Worm (Caenorhabditis elegans) whole organism, early embryonic: ENCODE measurements around the gene K04F1.8.

ENCODE experiments used
- B0310.2 ChIP-seq: sonication (generic microtip); optimal IDR thresholded peaks from 2 replicates; lab custom pipeline; 2016; ENCODE audit warnings: mild to moderate bottlenecking, missing genetic modification characterization, missing compliant biosample characterization
- ama-1 ChIP-seq: fragments of 150-350 bp; optimal IDR thresholded peaks from 2 replicates; lab custom pipeline; 2014
- flt-1 ChIP-seq: fragments of 200-800 bp; sonication (Bioruptor generic); IDR thresholded peaks from 2 replicates; pipeline ENCODE4 v1.3.6; 2022; ENCODE audit warnings: missing genetic modification characterization, missing compliant biosample characterization
- hmbx-1 ChIP-seq: sonication (generic microtip); optimal IDR thresholded peaks from 2 replicates; lab custom pipeline; 2016; ENCODE audit warnings: mild to moderate bottlenecking, missing genetic modification characterization, missing compliant biosample characterization
- pes-1 ChIP-seq: fragments of 200-800 bp; sonication (Bioruptor generic); IDR thresholded peaks from 2 replicates; pipeline ENCODE4 v1.3.6; 2022; ENCODE audit warnings: missing genetic modification reagents, missing genetic modification characterization, missing compliant biosample characterization
- scrt-1 ChIP-seq: fragments of 200-800 bp; sonication (Bioruptor generic); IDR thresholded peaks from 2 replicates; pipeline ENCODE4 v1.3.6; 2022; ENCODE audit warnings: missing genetic modification characterization, missing compliant biosample characterization
- sea-1 ChIP-seq: fragments of 200-800 bp; sonication (Bioruptor generic); conservative IDR thresholded peaks from 2 replicates; pipeline ENCODE4 v1.3.6; 2022; ENCODE audit warnings: missing genetic modification characterization, missing compliant biosample characterization
- tbx-11 ChIP-seq: fragments of 200-800 bp; sonication (Bioruptor generic); IDR thresholded peaks from 2 replicates; pipeline ENCODE4 v1.3.6; 2022; ENCODE audit warnings: missing genetic modification characterization, missing compliant biosample characterization
- tbx-37 ChIP-seq: fragments of 200-800 bp; sonication (Bioruptor generic); conservative IDR thresholded peaks from 2 replicates; pipeline ENCODE4 v1.3.6; 2022; ENCODE audit warnings: missing genetic modification reagents, missing genetic modification characterization, missing compliant biosample characterization

DNA sequence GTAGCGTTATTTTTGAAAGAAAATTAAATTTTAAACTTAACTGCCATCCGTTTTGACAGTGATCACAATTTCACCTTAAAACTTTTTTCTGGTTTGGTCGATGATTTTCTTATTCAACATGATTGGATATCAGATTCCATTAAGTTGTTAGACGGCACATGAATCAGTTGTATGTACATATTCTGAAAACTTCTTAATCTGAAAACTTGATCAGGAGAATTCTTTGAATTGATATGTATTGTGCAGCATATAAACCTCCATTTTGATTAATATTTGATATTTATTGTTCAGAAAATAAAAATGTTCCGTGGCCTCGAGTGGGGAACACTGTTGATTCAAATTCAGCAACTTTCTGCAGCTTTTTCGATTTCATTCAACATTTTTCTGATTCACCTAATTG, 27.0 kb upstream of the K04F1.8 start, which contains the start of gene str-221:
- no peak for TF ChIP-seq tbx-37
- TF ChIP-seq hmbx-1 = no peak
- TF ChIP-seq ama-1 (lab: Kevin White, UChicago) = no peak
- no peak for TF ChIP-seq sea-1
- no peak for TF ChIP-seq tbx-11
- TF ChIP-seq flt-1 (GFP tag; lab: Robert Waterston, UW) = no peak
- no peak for TF ChIP-seq scrt-1 (GFP tag; lab: Robert Waterston, UW)
- no peak for TF ChIP-seq B0310.2 (tag; lab: Kevin White, UChicago)
- no peak for TF ChIP-seq pes-1 (GFP tag; lab: Robert Waterston, UW)
